Fruit fly (Drosophila melanogaster): Measurements from ENCODE around the gene CG8833.

Gene CG8833

DNA sequence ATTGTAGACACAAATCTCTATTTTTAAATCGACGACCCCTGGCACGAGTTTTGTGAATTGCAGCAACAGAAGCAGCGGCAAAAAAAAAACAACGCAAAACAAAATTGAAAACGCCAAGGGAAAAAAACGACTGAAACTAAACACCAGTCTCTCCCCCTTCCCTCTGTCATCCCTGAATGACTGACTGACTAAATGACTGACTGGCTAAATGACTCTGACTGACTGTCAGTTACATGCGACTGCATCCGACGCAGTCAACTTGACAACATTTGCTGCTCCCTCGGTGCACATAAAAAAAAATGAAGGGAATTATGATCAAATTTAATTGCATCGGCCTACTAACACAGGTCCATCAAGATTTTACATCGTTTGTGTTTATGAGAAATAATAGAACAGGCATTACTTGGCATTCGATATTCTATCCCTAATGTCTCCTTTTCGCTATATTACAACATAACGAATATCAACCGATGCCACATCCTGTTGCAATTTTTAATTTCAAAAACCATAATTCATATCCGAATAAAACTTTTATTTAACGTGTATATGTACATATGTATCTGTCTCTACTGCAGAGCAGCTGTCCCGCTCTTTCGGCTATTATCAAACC is 11.1 kb downstream of the CG8833 start (continued):
- no peak for TF ChIP-seq cg (GFP tag; optimal IDR thresholded peaks at IDR 0.05)
- no peak for TF ChIP-seq Atf6 (GFP tag; IDR thresholded peaks at IDR 0.05)
- no peak for TF ChIP-seq CG1529 (GFP tag; optimal IDR thresholded peaks at IDR 0.05)
- no peak for TF ChIP-seq ab (GFP tag; optimal IDR thresholded peaks at IDR 0.05)
- peak; percentile 52 for TF ChIP-seq CG1603 (tag; optimal IDR thresholded peaks at IDR 0.05)
- peak; percentile 12 for TF ChIP-seq Fer3 (tag; optimal IDR thresholded peaks at IDR 0.05)
- 0 out of 2 replicates have a peak, but pooled peaks have one; percentile 28 for TF ChIP-seq CG17328 (GFP tag; IDR thresholded peaks at IDR 0.05)
- TF ChIP-seq Max (GFP tag; optimal IDR thresholded peaks at IDR 0.05), result no peak
- TF ChIP-seq CkIIα-i1 (GFP tag; IDR thresholded peaks at IDR 0.05), result no peak
- no peak for TF ChIP-seq CG2116 (GFP tag; optimal IDR thresholded peaks at IDR 0.05)
- TF ChIP-seq amos (GFP tag; IDR thresholded peaks at IDR 0.05; ENCODE audit: partially characterized antibody), result no peak
- TF ChIP-seq bsh (GFP tag; optimal IDR thresholded peaks at IDR 0.05), result peak; percentile 14 to 50
- 0 out of 3 replicates have a peak, but pooled peaks have one; percentile 5 for TF ChIP-seq ken (GFP tag; IDR thresholded peaks at IDR 0.05)
- no peak for TF ChIP-seq HmgD (GFP tag; optimal IDR thresholded peaks at IDR 0.05)
- peak; percentile 4 for TF ChIP-seq lab (GFP tag; optimal IDR thresholded peaks at IDR 0.05)
- peak; percentile 15 for TF ChIP-seq CG2712 (tag; optimal IDR thresholded peaks at IDR 0.05)
- TF ChIP-seq ssp (GFP tag; IDR thresholded peaks at IDR 0.05), result no peak
- TF ChIP-seq CG4424 (GFP tag; optimal IDR thresholded peaks at IDR 0.05), result peak; percentile 32
- no peak for TF ChIP-seq CG14014 (GFP tag; IDR thresholded peaks at IDR 0.05)
- TF ChIP-seq CG34422 (GFP tag; IDR thresholded peaks at IDR 0.05), result no peak
- TF ChIP-seq Hand (GFP tag; optimal IDR thresholded peaks at IDR 0.05), result no peak
- TF ChIP-seq CG11398 (GFP tag; optimal IDR thresholded peaks at IDR 0.05), result no peak
- TF ChIP-seq cwo (GFP tag; optimal IDR thresholded peaks at IDR 0.05), result no peak
- no peak for TF ChIP-seq dpn (GFP tag; optimal IDR thresholded peaks at IDR 0.05)
- TF ChIP-seq NfI (GFP tag; optimal IDR thresholded peaks at IDR 0.05), result peak; percentile 5
- TF ChIP-seq Bteb2 (GFP tag; optimal IDR thresholded peaks at IDR 0.05), result no peak
- no peak for TF ChIP-seq CG42726 (GFP tag; IDR thresholded peaks at IDR 0.05; ENCODE audit: partially characterized antibody)
- no peak for TF ChIP-seq CG14050 (GFP tag; IDR thresholded peaks at IDR 0.05)
- peak; percentile 7 for TF ChIP-seq Xbp1 (GFP tag; optimal IDR thresholded peaks at IDR 0.05)
- TF ChIP-seq CG3838 (GFP tag; optimal IDR thresholded peaks at IDR 0.05), result no peak
- TF ChIP-seq CG15269 (tag; optimal IDR thresholded peaks at IDR 0.05), result peak; percentile 16
- 0 out of 2 replicates have a peak, but pooled peaks have one; percentile 4 for TF ChIP-seq ap (GFP tag; IDR thresholded peaks at IDR 0.05)
- no peak for TF ChIP-seq Dp (GFP tag; optimal IDR thresholded peaks at IDR 0.05)
- no peak for TF ChIP-seq CG34224 (GFP tag; IDR thresholded peaks at IDR 0.05; ENCODE audit: partially characterized antibody)
- no peak for TF ChIP-seq Rx (GFP tag; IDR thresholded peaks at IDR 0.05)
- no peak for TF ChIP-seq stwl (tag; optimal IDR thresholded peaks at IDR 0.05)
- TF ChIP-seq CG3847 (GFP tag; IDR thresholded peaks at IDR 0.05), result no peak
- TF ChIP-seq Gug (GFP tag; IDR thresholded peaks at IDR 0.05), result no peak
- no peak for TF ChIP-seq tap (tag; optimal IDR thresholded peaks at IDR 0.05)
- no peak for TF ChIP-seq pfk (GFP tag; optimal IDR thresholded peaks at IDR 0.05)
- peak; percentile 38 for TF ChIP-seq ttk (GFP tag; IDR thresholded peaks at IDR 0.05)
- no peak for TF ChIP-seq toy (GFP tag; IDR thresholded peaks at IDR 0.05)
- TF ChIP-seq row (GFP tag; IDR thresholded peaks at IDR 0.05), result 0 out of 3 replicates have a peak, but pooled peaks have one; percentile 25
- TF ChIP-seq Hr39 (optimal IDR thresholded peaks at IDR 0.05), result no peak
- no peak for TF ChIP-seq CG18619 (GFP tag; optimal IDR thresholded peaks at IDR 0.05)
- TF ChIP-seq CG9797 (GFP tag; optimal IDR thresholded peaks at IDR 0.05), result no peak
- no peak for TF ChIP-seq Aef1 (GFP tag; IDR thresholded peaks at IDR 0.05)
- TF ChIP-seq p53 (GFP tag; optimal IDR thresholded peaks at IDR 0.05), result no peak
- TF ChIP-seq pros (GFP tag; optimal IDR thresholded peaks at IDR 0.05), result no peak
- peak; percentile 70 for TF ChIP-seq CG10209 (GFP tag; optimal IDR thresholded peaks at IDR 0.05)

Measured in whole organism, embryonic.